Worm (Caenorhabditis elegans): ENCODE measurements around the gene ugt-58.

DNA sequence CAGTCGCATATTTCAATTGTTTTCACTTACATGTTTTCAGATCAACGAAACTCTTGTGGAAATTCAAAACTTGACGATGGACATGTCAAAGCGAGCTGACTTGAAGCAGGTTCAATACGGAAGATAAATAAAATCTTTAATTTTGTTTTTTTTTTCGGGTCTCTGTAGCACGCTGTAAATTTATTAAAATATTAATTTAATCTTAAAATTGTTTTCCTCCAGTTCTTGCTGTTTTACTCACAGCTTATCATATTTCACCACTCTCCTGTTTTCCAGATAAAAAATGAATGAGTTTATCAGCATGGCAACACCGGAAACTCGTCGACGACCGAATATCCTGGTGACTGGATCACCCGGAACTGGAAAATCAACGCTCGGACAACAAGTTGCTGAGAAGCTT lies 9.8 kb upstream of the ugt-58 start, which contains the start of gene E02H1.6:
- TF ChIP-seq ztf-11 (tag; optimal IDR thresholded peaks at IDR 0.05), result no peak
- no peak for TF ChIP-seq ceh-82 (tag; optimal IDR thresholded peaks at IDR 0.05)
- no peak for TF ChIP-seq unc-62 (GFP tag; optimal IDR thresholded peaks at IDR 0.05)
- no peak for TF ChIP-seq nhr-77 (tag; optimal IDR thresholded peaks at IDR 0.05)
- TF ChIP-seq nhr-10 (tag; optimal IDR thresholded peaks at IDR 0.05), result no peak
- TF ChIP-seq elt-3 (tag; optimal IDR thresholded peaks at IDR 0.05), result no peak
- TF ChIP-seq lin-39 (tag; optimal IDR thresholded peaks at IDR 0.05), result no peak
- TF ChIP-seq egl-27 (tag; optimal IDR thresholded peaks at IDR 0.05), result no peak

All from whole organism, L2 larva.